Worm (Caenorhabditis elegans) whole organism, young adult: ENCODE measurements around the gene F21H7.12.

Experiments used
- B0035.1 ChIP-seq: sonication (generic microtip); optimal IDR thresholded peaks from 2 replicates; lab custom pipeline; 2016; ENCODE audit warnings: missing genetic modification characterization, mild to moderate bottlenecking, missing compliant biosample characterization, missing genotype, missing genetic modification reagents
- B0336.3 ChIP-seq: fragments of 200-800 bp; sonication (Bioruptor generic); IDR thresholded peaks from 2 replicates; pipeline ENCODE4 v1.3.6; 2022; ENCODE audit warnings: missing genetic modification characterization, missing compliant biosample characterization
- C17E4.6 ChIP-seq: fragments of 200-800 bp; sonication (Bioruptor generic); IDR thresholded peaks from 2 replicates; pipeline ENCODE4 v1.3.6; 2022; ENCODE audit warnings: missing genetic modification reagents, missing genetic modification characterization, missing compliant biosample characterization
- F10E7.11 ChIP-seq: sonication (generic microtip); optimal IDR thresholded peaks from 2 replicates; lab custom pipeline; 2017; ENCODE audit warnings: mild to moderate bottlenecking, missing genetic modification characterization, moderate library complexity, missing compliant biosample characterization
- F37B4.10 ChIP-seq: fragments of 200-800 bp; sonication (Bioruptor generic); IDR thresholded peaks from 2 replicates; pipeline ENCODE4 v1.3.6; 2022; ENCODE audit warnings: missing genetic modification characterization, missing compliant biosample characterization
- F39B2.1 ChIP-seq: fragments of 200-800 bp; sonication (Bioruptor generic); IDR thresholded peaks from 2 replicates; pipeline ENCODE4 v1.3.6; 2022; ENCODE audit warnings: missing genetic modification reagents, missing genetic modification characterization, missing compliant biosample characterization
- F52B5.7 ChIP-seq: sonication (generic microtip); optimal IDR thresholded peaks from 2 replicates; lab custom pipeline; 2016; ENCODE audit warnings: mild to moderate bottlenecking, missing genetic modification characterization, missing compliant biosample characterization
- F57A8.1 ChIP-seq: fragments of 200-800 bp; sonication (Bioruptor generic); optimal IDR thresholded peaks from 2 replicates; lab custom pipeline; 2018; ENCODE audit warnings: mild to moderate bottlenecking, missing genetic modification characterization, moderate library complexity, missing compliant biosample characterization
- T07F8.4 ChIP-seq: sonication (generic microtip); optimal IDR thresholded peaks from 2 replicates; lab custom pipeline; 2016; ENCODE audit warnings: mild to moderate bottlenecking, missing genetic modification characterization, moderate library complexity, missing compliant biosample characterization
- T26A5.8 ChIP-seq: sonication (generic microtip); optimal IDR thresholded peaks from 2 replicates; lab custom pipeline; 2016; ENCODE audit warnings: missing genetic modification characterization, missing compliant biosample characterization
- Y95B8A.8 ChIP-seq: fragments of 200-800 bp; sonication (Bioruptor generic); IDR thresholded peaks from 2 replicates; pipeline ENCODE4 v1.3.6; 2022; ENCODE audit warnings: missing genetic modification reagents, missing genetic modification characterization, missing compliant biosample characterization
- athp-1 ChIP-seq: sonication (generic microtip); optimal IDR thresholded peaks from 2 replicates; lab custom pipeline; 2017; ENCODE audit warnings: mild to moderate bottlenecking, missing genetic modification characterization, missing compliant biosample characterization
- attf-5 ChIP-seq: fragments of 200-800 bp; sonication (Bioruptor generic); optimal IDR thresholded peaks from 2 replicates; lab custom pipeline; 2018; ENCODE audit warnings: mild to moderate bottlenecking, missing genetic modification characterization, missing compliant biosample characterization
- attf-6 ChIP-seq: fragments of 200-800 bp; sonication (Bioruptor generic); IDR thresholded peaks from 2 replicates; pipeline ENCODE4 v1.3.6; 2022; ENCODE audit warnings: missing genetic modification reagents, missing genetic modification characterization, missing compliant biosample characterization
- bed-1 ChIP-seq: fragments of 200-800 bp; sonication (Bioruptor generic); IDR thresholded peaks from 2 replicates; pipeline ENCODE4 v1.3.6; 2022; ENCODE audit warnings: missing genetic modification reagents, missing genetic modification characterization, missing compliant biosample characterization
- ccch-3 ChIP-seq: fragments of 200-800 bp; sonication (Bioruptor generic); optimal IDR thresholded peaks from 2 replicates; lab custom pipeline; 2018; ENCODE audit warnings: mild to moderate bottlenecking, missing genetic modification characterization, missing compliant biosample characterization
- cebp-2 ChIP-seq: fragments of 200-800 bp; sonication (Bioruptor generic); IDR thresholded peaks from 2 replicates; pipeline ENCODE4 v1.3.6; 2022; ENCODE audit warnings: missing genetic modification characterization, missing compliant biosample characterization
- ceh-100 ChIP-seq: fragments of 200-800 bp; sonication (Bioruptor generic); IDR thresholded peaks from 2 replicates; pipeline ENCODE4 v1.3.6; 2022; ENCODE audit warnings: missing genetic modification reagents, missing genetic modification characterization, missing compliant biosample characterization
- ceh-58 ChIP-seq: fragments of 200-800 bp; sonication (Bioruptor generic); IDR thresholded peaks from 2 replicates; pipeline ENCODE4 v1.3.6; 2022; ENCODE audit warnings: missing genetic modification characterization, missing compliant biosample characterization
- ceh-79 ChIP-seq: sonication (generic microtip); optimal IDR thresholded peaks from 2 replicates; lab custom pipeline; 2017; ENCODE audit warnings: mild to moderate bottlenecking, missing genetic modification characterization, missing compliant biosample characterization
- ceh-91 ChIP-seq: fragments of 200-800 bp; sonication (Bioruptor generic); IDR thresholded peaks from 2 replicates; pipeline ENCODE4 v1.3.6; 2022; ENCODE audit warnings: missing genetic modification reagents, missing genetic modification characterization, missing compliant biosample characterization
- die-1 ChIP-seq: sonication (generic microtip); optimal IDR thresholded peaks from 2 replicates; lab custom pipeline; 2016; ENCODE audit warnings: missing genotype, mild to moderate bottlenecking, missing genetic modification characterization, missing compliant biosample characterization
- egl-18 ChIP-seq: fragments of 200-800 bp; sonication (Bioruptor generic); IDR thresholded peaks from 2 replicates; pipeline ENCODE4 v1.3.6; 2022; ENCODE audit warnings: missing genetic modification reagents, missing genetic modification characterization, missing compliant biosample characterization
- hmg-1.2 ChIP-seq: fragments of 200-800 bp; sonication (Bioruptor generic); IDR thresholded peaks from 2 replicates; pipeline ENCODE4 v1.3.6; 2022; ENCODE audit warnings: missing genetic modification reagents, missing genetic modification characterization, missing compliant biosample characterization
- hmg-20 ChIP-seq: fragments of 200-800 bp; sonication (Bioruptor generic); IDR thresholded peaks from 2 replicates; pipeline ENCODE4 v1.3.6; 2022; ENCODE audit warnings: missing genetic modification reagents, missing genetic modification characterization, missing compliant biosample characterization
- let-526 ChIP-seq: fragments of 200-800 bp; sonication (Bioruptor generic); IDR thresholded peaks from 2 replicates; pipeline ENCODE4 v1.3.6; 2022; ENCODE audit warnings: missing genetic modification reagents, missing genetic modification characterization, missing compliant biosample characterization
- lin-35 ChIP-seq, 3 experiments: fragments of 150-350 bp in 2 of 3; sonication (generic microtip) in 1 of 3; optimal IDR thresholded peaks; 2 replicates each; lab custom pipeline; 2014 to 2018; ENCODE audit warnings: missing biosample characterization in 3 of 3, missing genetic modification characterization in 3 of 3, missing genetic modification reagents in 3 of 3
- lin-54 ChIP-seq: fragments of 200-800 bp; sonication (Bioruptor generic); optimal IDR thresholded peaks from 2 replicates; lab custom pipeline; 2018; ENCODE audit warnings: mild to moderate bottlenecking, missing genetic modification characterization, missing compliant biosample characterization
- lir-1 ChIP-seq: fragments of 200-800 bp; sonication (Bioruptor generic); conservative IDR thresholded peaks from 2 replicates; pipeline ENCODE4 v1.3.6; 2022; ENCODE audit warnings: missing genetic modification reagents, missing genetic modification characterization, missing compliant biosample characterization
- lsl-1 ChIP-seq: fragments of 200-800 bp; sonication (Bioruptor generic); optimal IDR thresholded peaks from 2 replicates; lab custom pipeline; 2018; ENCODE audit warnings: mild to moderate bottlenecking, missing genetic modification characterization, moderate library complexity, missing compliant biosample characterization
- madf-3 ChIP-seq: fragments of 200-800 bp; sonication (Bioruptor generic); IDR thresholded peaks from 2 replicates; pipeline ENCODE4 v1.3.6; 2022; ENCODE audit warnings: missing genetic modification reagents, missing genetic modification characterization, missing compliant biosample characterization
- madf-6 ChIP-seq: fragments of 200-800 bp; sonication (Bioruptor generic); IDR thresholded peaks from 2 replicates; pipeline ENCODE4 v1.3.6; 2022; ENCODE audit warnings: missing genetic modification reagents, missing genetic modification characterization, missing compliant biosample characterization
- mcd-1 ChIP-seq: fragments of 200-800 bp; sonication (Bioruptor generic); IDR thresholded peaks from 2 replicates; pipeline ENCODE4 v1.3.6; 2022; ENCODE audit warnings: missing genetic modification reagents, missing genetic modification characterization, missing compliant biosample characterization
- mel-28 ChIP-seq: sonication (generic microtip); optimal IDR thresholded peaks from 2 replicates; lab custom pipeline; 2016; ENCODE audit warnings: borderline replicate concordance, mild to moderate bottlenecking, missing genetic modification characterization, missing compliant biosample characterization
- mes-4 ChIP-seq: sonication (generic microtip); optimal IDR thresholded peaks from 2 replicates; lab custom pipeline; 2016; ENCODE audit warnings: missing genotype, missing genetic modification characterization, missing compliant biosample characterization
- mxl-1 ChIP-seq: sonication (generic microtip); optimal IDR thresholded peaks from 2 replicates; lab custom pipeline; 2016; ENCODE audit warnings: missing genetic modification characterization, missing compliant biosample characterization
- nfyb-1 ChIP-seq: fragments of 200-800 bp; sonication (Bioruptor generic); IDR thresholded peaks from 2 replicates; pipeline ENCODE4 v1.3.6; 2022; ENCODE audit warnings: missing genetic modification reagents, missing genetic modification characterization, missing compliant biosample characterization
- nhr-120 ChIP-seq: fragments of 200-800 bp; sonication (Bioruptor generic); IDR thresholded peaks from 2 replicates; pipeline ENCODE4 v1.3.6; 2022; ENCODE audit warnings: missing genetic modification characterization, missing compliant biosample characterization
- nhr-80 ChIP-seq: sonication (generic microtip); optimal IDR thresholded peaks from 2 replicates; lab custom pipeline; 2016; ENCODE audit warnings: missing genetic modification characterization, missing compliant biosample characterization
- pbrm-1 ChIP-seq: fragments of 200-800 bp; sonication (Bioruptor generic); IDR thresholded peaks from 2 replicates; pipeline ENCODE4 v1.3.6; 2022; ENCODE audit warnings: missing genetic modification reagents, missing genetic modification characterization, missing compliant biosample characterization
- snpc-4 ChIP-seq, 5 experiments: fragments of 150-350 bp in 1 of 5; sonication (generic microtip) in 4 of 5; optimal IDR thresholded peaks; 2 replicates each; lab custom pipeline; 2014 to 2018; ENCODE audit warnings: missing genetic modification characterization in 5 of 5, missing biosample characterization in 3 of 5, antibody characterized with exemption in 2 of 5, mild to moderate bottlenecking in 2 of 5, missing compliant biosample characterization in 2 of 5, missing genotype in 2 of 5, moderate library complexity in 2 of 5, missing genetic modification reagents in 1 of 5
- tbx-9 ChIP-seq: sonication (generic microtip); optimal IDR thresholded peaks from 2 replicates; lab custom pipeline; 2016; ENCODE audit warnings: borderline replicate concordance, missing genetic modification characterization, inconsistent platforms, missing compliant biosample characterization
- xnd-1 ChIP-seq: sonication (generic microtip); optimal IDR thresholded peaks from 2 replicates; lab custom pipeline; 2016; ENCODE audit warnings: missing genotype, missing genetic modification reagents, missing genetic modification characterization, missing compliant biosample characterization
- zfh-2 ChIP-seq: fragments of 200-800 bp; sonication (Bioruptor generic); conservative IDR thresholded peaks from 2 replicates; pipeline ENCODE4 v1.3.6; 2022; ENCODE audit warnings: missing genetic modification reagents, missing genetic modification characterization, missing compliant biosample characterization
- ztf-18 ChIP-seq: sonication (generic microtip); optimal IDR thresholded peaks from 2 replicates; lab custom pipeline; 2016; ENCODE audit warnings: missing genotype, mild to moderate bottlenecking, missing genetic modification characterization, missing compliant biosample characterization
- ztf-28 ChIP-seq: fragments of 200-800 bp; sonication (Bioruptor generic); IDR thresholded peaks from 2 replicates; pipeline ENCODE4 v1.3.6; 2022; ENCODE audit warnings: missing genetic modification reagents, missing genetic modification characterization, missing compliant biosample characterization
- ztf-3 ChIP-seq: fragments of 200-800 bp; sonication (Bioruptor generic); optimal IDR thresholded peaks from 2 replicates; lab custom pipeline; 2018; ENCODE audit warnings: mild to moderate bottlenecking, missing genetic modification characterization, missing compliant biosample characterization
- ztf-6 ChIP-seq: fragments of 200-800 bp; sonication (Bioruptor generic); IDR thresholded peaks from 2 replicates; pipeline ENCODE4 v1.3.6; 2022; ENCODE audit warnings: missing genetic modification reagents, missing genetic modification characterization, missing compliant biosample characterization

Gene F21H7.12

ce11 chrV:16225524-16226116, 4.3 kb upstream of the F21H7.12 start (continued):
- TF ChIP-seq die-1: peak; percentile 45
- no peak for TF ChIP-seq egl-18 (GFP tag; lab: Robert Waterston, UW)
- no peak for TF ChIP-seq nhr-80
- TF ChIP-seq F10E7.11: no peak
- TF ChIP-seq ztf-28: no peak
- no peak for TF ChIP-seq C17E4.6 (GFP tag; lab: Robert Waterston, UW)
- TF ChIP-seq madf-3 (GFP tag; lab: Robert Waterston, UW): no peak
- peak; percentile 40; the same call in 1 of the 2 replicates for TF ChIP-seq ceh-100 (GFP tag; lab: Robert Waterston, UW)
- TF ChIP-seq T07F8.4 (tag; lab: Kevin White, UChicago): no peak
- peak; percentile 24 for TF ChIP-seq xnd-1
- no peak for TF ChIP-seq hmg-20
- 0 out of 2 replicates have a peak, but pooled peaks have one; percentile 20 for TF ChIP-seq zfh-2 (GFP tag; lab: Robert Waterston, UW)
- peak; percentile 16 for TF ChIP-seq lin-54 (GFP tag; lab: Kevin White, UChicago)
- TF ChIP-seq ceh-79 (tag; lab: Kevin White, UChicago): no peak
- no peak for TF ChIP-seq T26A5.8
- no peak for TF ChIP-seq tbx-9 (tag; lab: Kevin White, UChicago)
- no peak for TF ChIP-seq ztf-3 (GFP tag; lab: Kevin White, UChicago)
- no peak for TF ChIP-seq bed-1 (GFP tag; lab: Robert Waterston, UW)
- no peak for TF ChIP-seq mel-28 (tag; lab: Kevin White, UChicago)
- no peak for TF ChIP-seq nhr-120 (GFP tag; lab: Robert Waterston, UW)
- no peak for TF ChIP-seq athp-1 (tag; lab: Kevin White, UChicago)
- peak; percentile 91 for TF ChIP-seq hmg-1.2
- no peak for TF ChIP-seq F57A8.1 (GFP tag; lab: Kevin White, UChicago)
- TF ChIP-seq attf-6 (GFP tag; lab: Robert Waterston, UW): peak; percentile 96
- peak; percentile 73 for TF ChIP-seq madf-6
- no peak for TF ChIP-seq B0035.1 (tag; lab: Kevin White, UChicago)
- TF ChIP-seq Y95B8A.8 (GFP tag; lab: Robert Waterston, UW): no peak
- TF ChIP-seq B0336.3 (GFP tag; lab: Robert Waterston, UW): peak; percentile 65
- no peak for TF ChIP-seq ceh-91 (GFP tag; lab: Robert Waterston, UW)
- TF ChIP-seq F37B4.10: no peak
- TF ChIP-seq mes-4: no peak
- TF ChIP-seq lsl-1: peak; percentile 64
- TF ChIP-seq snpc-4 (GFP tag; optimal IDR thresholded peaks at IDR 0.05; lab: Kevin White, UChicago): peak; percentile 89
- peak; percentile 82 to 97 (median 92) for TF ChIP-seq snpc-4 (tag; optimal IDR thresholded peaks at IDR 0.05; lab: Kevin White, UChicago)
- TF ChIP-seq cebp-2 (GFP tag; lab: Robert Waterston, UW): no peak
- no peak for TF ChIP-seq F52B5.7 (tag; lab: Kevin White, UChicago)
- no peak for TF ChIP-seq F39B2.1 (GFP tag; lab: Robert Waterston, UW)
- TF ChIP-seq mcd-1 (GFP tag; lab: Robert Waterston, UW): peak; percentile 32
- no peak for TF ChIP-seq lin-35 (GFP tag; optimal IDR thresholded peaks at IDR 0.05; lab: Kevin White, UChicago)
- 0 out of 2 replicates have a peak, but pooled peaks have one; percentile 50 for TF ChIP-seq ceh-58 (GFP tag; lab: Robert Waterston, UW)
- peak; percentile 42; the same call in 1 of the 2 replicates for TF ChIP-seq nfyb-1 (GFP tag; lab: Robert Waterston, UW)
- TF ChIP-seq attf-5 (GFP tag; lab: Kevin White, UChicago): no peak
- TF ChIP-seq ztf-18: peak; percentile 27
- no peak for TF ChIP-seq ztf-6 (GFP tag; lab: Robert Waterston, UW)
- TF ChIP-seq let-526 (GFP tag; lab: Robert Waterston, UW): no peak
- TF ChIP-seq ccch-3: no peak
- no peak for TF ChIP-seq mxl-1 (tag; lab: Kevin White, UChicago)
- TF ChIP-seq pbrm-1 (GFP tag; lab: Robert Waterston, UW): peak; percentile 86
- TF ChIP-seq lir-1 (GFP tag; lab: Robert Waterston, UW): no peak
